Fruit fly (Drosophila melanogaster) whole organism, prepupa: Measurements from ENCODE around the gene Cad96Cb.

ENCODE experiments used
- Blimp-1 ChIP-seq: fragments of 200-800 bp; sonication (Bioruptor generic); optimal IDR thresholded peaks from 3 replicates; lab custom pipeline; 2017; ENCODE audit warnings: missing biosample characterization, missing genetic modification characterization, mild to moderate bottlenecking, moderate library complexity, missing genetic modification reagents
- CG10669 ChIP-seq: fragments of 200-800 bp; sonication (Bioruptor generic); optimal IDR thresholded peaks from 3 replicates; lab custom pipeline; 2018; ENCODE audit warnings: missing biosample characterization, mild to moderate bottlenecking, missing genetic modification characterization, moderate library complexity
- CG11294 ChIP-seq: fragments of 200-800 bp; sonication (Bioruptor generic); IDR thresholded peaks from 2 replicates; pipeline ENCODE4 v1.3.6; 2022; ENCODE audit warnings: missing biosample characterization, missing genetic modification characterization
- CG11762 ChIP-seq: fragments of 200-800 bp; sonication (Bioruptor generic); optimal IDR thresholded peaks from 3 replicates; lab custom pipeline; 2016; ENCODE audit warnings: missing biosample characterization, missing genetic modification characterization; ENCODE audit not compliant: insufficient read depth
- CG11902 ChIP-seq: fragments of 200-800 bp; sonication (Bioruptor generic); optimal IDR thresholded peaks from 3 replicates; lab custom pipeline; 2016; ENCODE audit warnings: missing biosample characterization, missing genetic modification characterization
- CG15336 ChIP-seq: fragments of 200-800 bp; sonication (Bioruptor generic); IDR thresholded peaks from 2 replicates; pipeline ENCODE4 v1.3.6; 2022; ENCODE audit warnings: missing biosample characterization, missing genetic modification characterization
- CG1621 ChIP-seq: fragments of 200-800 bp; sonication (Bioruptor generic); optimal IDR thresholded peaks from 3 replicates; lab custom pipeline; 2018; ENCODE audit warnings: missing biosample characterization, mild to moderate bottlenecking, missing genetic modification characterization
- CG16779 ChIP-seq: fragments of 200-800 bp; sonication (Bioruptor generic); optimal IDR thresholded peaks from 3 replicates; lab custom pipeline; 2017; ENCODE audit warnings: missing biosample characterization, mild to moderate bottlenecking, missing genetic modification characterization
- CG3032 ChIP-seq: fragments of 200-800 bp; optimal IDR thresholded peaks from 2 replicates; lab custom pipeline; 2019; ENCODE audit warnings: missing biosample characterization, mild to moderate bottlenecking, missing genetic modification characterization, moderate library complexity
- CG31627 ChIP-seq: fragments of 200-800 bp; sonication (Bioruptor generic); optimal IDR thresholded peaks from 3 replicates; lab custom pipeline; 2016; ENCODE audit warnings: missing biosample characterization, missing genetic modification characterization
- CG32006 ChIP-seq: fragments of 200-800 bp; sonication (Bioruptor generic); optimal IDR thresholded peaks from 3 replicates; lab custom pipeline; 2017; ENCODE audit warnings: missing biosample characterization, mild to moderate bottlenecking, missing genetic modification characterization
- CG34406 ChIP-seq: fragments of 200-800 bp; sonication (Bioruptor generic); optimal IDR thresholded peaks from 3 replicates; lab custom pipeline; 2016; ENCODE audit warnings: missing biosample characterization, missing genetic modification characterization
- CG3919 ChIP-seq: fragments of 200-800 bp; sonication (Bioruptor generic); optimal IDR thresholded peaks from 3 replicates; lab custom pipeline; 2016; ENCODE audit warnings: missing biosample characterization, missing genetic modification characterization
- CG4318 ChIP-seq: fragments of 200-800 bp; sonication (Bioruptor generic); optimal IDR thresholded peaks from 3 replicates; lab custom pipeline; 2017; ENCODE audit warnings: missing biosample characterization, mild to moderate bottlenecking, missing genetic modification characterization
- CG6163 ChIP-seq: fragments of 200-800 bp; sonication (Bioruptor generic); IDR thresholded peaks from 3 replicates; pipeline ENCODE4 v1.3.6; 2022; ENCODE audit warnings: missing biosample characterization, missing genetic modification characterization
- CG6276 ChIP-seq: fragments of 200-800 bp; sonication (Bioruptor generic); optimal IDR thresholded peaks from 2 replicates; lab custom pipeline; 2017; ENCODE audit warnings: missing biosample characterization, mild to moderate bottlenecking, missing genetic modification characterization
- CG6808 ChIP-seq: fragments of 200-800 bp; sonication (Bioruptor generic); optimal IDR thresholded peaks from 3 replicates; lab custom pipeline; 2017; ENCODE audit warnings: missing biosample characterization, missing genetic modification characterization, mild to moderate bottlenecking, moderate library complexity, missing genetic modification reagents
- CG6854 ChIP-seq: fragments of 200-800 bp; sonication (Bioruptor generic); optimal IDR thresholded peaks from 2 replicates; lab custom pipeline; 2017; ENCODE audit warnings: missing biosample characterization, mild to moderate bottlenecking, missing genetic modification characterization
- CG7368 ChIP-seq: fragments of 200-800 bp; sonication (Bioruptor generic); optimal IDR thresholded peaks from 3 replicates; lab custom pipeline; 2016; ENCODE audit warnings: missing biosample characterization, missing genetic modification characterization
- CG8119 ChIP-seq: fragments of 200-800 bp; sonication (Bioruptor generic); IDR thresholded peaks from 3 replicates; pipeline ENCODE4 v1.3.6; 2022; ENCODE audit warnings: missing biosample characterization, missing genetic modification characterization
- CG8319 ChIP-seq: fragments of 200-800 bp; sonication (Bioruptor generic); optimal IDR thresholded peaks from 3 replicates; lab custom pipeline; 2016; ENCODE audit warnings: missing biosample characterization, missing genetic modification characterization
- CG9139 ChIP-seq: fragments of 200-800 bp; sonication (Bioruptor generic); optimal IDR thresholded peaks from 3 replicates; lab custom pipeline; 2017; ENCODE audit warnings: missing biosample characterization, mild to moderate bottlenecking, missing genetic modification characterization
- Eip75B ChIP-seq: fragments of 200-800 bp; sonication (Bioruptor generic); optimal IDR thresholded peaks from 3 replicates; lab custom pipeline; 2016; ENCODE audit warnings: missing biosample characterization, missing genetic modification characterization
- Eip78C ChIP-seq: fragments of 200-800 bp; sonication (Bioruptor generic); peaks from one replicate; lab custom pipeline; 2016; ENCODE audit warnings: missing biosample characterization, missing genetic modification characterization
- Eip93F ChIP-seq: fragments of 200-800 bp; sonication (Bioruptor generic); optimal IDR thresholded peaks from 2 replicates; lab custom pipeline; 2016; ENCODE audit warnings: missing biosample characterization, mild to moderate bottlenecking, missing genetic modification characterization
- Ets21C ChIP-seq: fragments of 200-800 bp; sonication (Bioruptor generic); optimal IDR thresholded peaks from 3 replicates; lab custom pipeline; 2016; ENCODE audit warnings: missing biosample characterization, missing genetic modification characterization
- Ets96B ChIP-seq: fragments of 200-800 bp; optimal IDR thresholded peaks from 2 replicates; lab custom pipeline; 2019; ENCODE audit warnings: missing biosample characterization, mild to moderate bottlenecking, missing genetic modification characterization, moderate library complexity
- Hr38 ChIP-seq: sonication (Bioruptor generic); optimal IDR thresholded peaks from 2 replicates; lab custom pipeline; 2016; ENCODE audit warnings: missing biosample characterization, missing genetic modification characterization
- Hr39 ChIP-seq: fragments of 200-800 bp; sonication (Bioruptor generic); optimal IDR thresholded peaks from 2 replicates; lab custom pipeline; 2016; ENCODE audit warnings: missing biosample characterization, missing genetic modification characterization
- Hr4 ChIP-seq: fragments of 200-800 bp; sonication (Bioruptor generic); optimal IDR thresholded peaks from 3 replicates; lab custom pipeline; 2016; ENCODE audit warnings: missing biosample characterization, missing genetic modification characterization
- Lpt ChIP-seq: fragments of 200-800 bp; sonication (Bioruptor generic); optimal IDR thresholded peaks from 3 replicates; lab custom pipeline; 2016; ENCODE audit warnings: missing biosample characterization, missing genetic modification characterization
- OdsH ChIP-seq: fragments of 200-800 bp; sonication (Bioruptor generic); optimal IDR thresholded peaks from 3 replicates; lab custom pipeline; 2016; ENCODE audit warnings: missing biosample characterization, missing genetic modification characterization
- Smox ChIP-seq: fragments of 200-800 bp; sonication (Bioruptor generic); optimal IDR thresholded peaks from 3 replicates; lab custom pipeline; 2016; ENCODE audit warnings: missing biosample characterization, missing genetic modification characterization
- Sox102F ChIP-seq: fragments of 200-800 bp; sonication (Bioruptor generic); optimal IDR thresholded peaks from 2 replicates; lab custom pipeline; 2016; ENCODE audit warnings: missing biosample characterization, mild to moderate bottlenecking, missing genetic modification characterization
- Sox14 ChIP-seq: fragments of 200-800 bp; sonication (Bioruptor generic); optimal IDR thresholded peaks from 3 replicates; lab custom pipeline; 2016; ENCODE audit warnings: missing biosample characterization, missing genetic modification characterization
- Sox15 ChIP-seq: fragments of 200-800 bp; sonication (Bioruptor generic); optimal IDR thresholded peaks from 3 replicates; lab custom pipeline; 2016; ENCODE audit warnings: missing biosample characterization, missing genetic modification characterization
- achi ChIP-seq: fragments of 200-800 bp; sonication (Bioruptor generic); optimal IDR thresholded peaks from 3 replicates; lab custom pipeline; 2016; ENCODE audit warnings: missing biosample characterization, missing genetic modification characterization
- acj6 ChIP-seq: fragments of 200-800 bp; sonication (Bioruptor generic); optimal IDR thresholded peaks from 3 replicates; lab custom pipeline; 2016; ENCODE audit warnings: missing biosample characterization, missing genetic modification characterization
- cyc ChIP-seq: fragments of 200-800 bp; sonication (Bioruptor generic); optimal IDR thresholded peaks from 3 replicates; lab custom pipeline; 2016; ENCODE audit warnings: missing biosample characterization, missing genetic modification characterization
- dac ChIP-seq: fragments of 200-800 bp; sonication (Bioruptor generic); optimal IDR thresholded peaks from 2 replicates; lab custom pipeline; 2017; ENCODE audit warnings: missing biosample characterization, mild to moderate bottlenecking, missing genetic modification characterization
- dsx ChIP-seq: fragments of 200-800 bp; optimal IDR thresholded peaks from 3 replicates; lab custom pipeline; 2019; ENCODE audit warnings: missing biosample characterization, mild to moderate bottlenecking, missing genetic modification characterization, moderate library complexity; ENCODE audit not compliant: poor library complexity, severe bottlenecking
- eg ChIP-seq: fragments of 200-800 bp; sonication (Bioruptor generic); IDR thresholded peaks from 3 replicates; pipeline ENCODE4 v1.3.6; 2022; ENCODE audit warnings: missing biosample characterization, missing genetic modification characterization
- fd59A ChIP-seq: fragments of 200-800 bp; sonication (Bioruptor generic); optimal IDR thresholded peaks from 2 replicates; lab custom pipeline; 2017; ENCODE audit warnings: missing biosample characterization, mild to moderate bottlenecking, missing genetic modification characterization, missing genetic modification reagents
- fd85E ChIP-seq: fragments of 200-800 bp; sonication (Bioruptor generic); optimal IDR thresholded peaks from 3 replicates; lab custom pipeline; 2016; ENCODE audit warnings: missing biosample characterization, missing genetic modification characterization
- fkh ChIP-seq: fragments of 200-800 bp; sonication (Bioruptor generic); optimal IDR thresholded peaks from 3 replicates; lab custom pipeline; 2017; ENCODE audit warnings: missing biosample characterization, mild to moderate bottlenecking, missing genetic modification characterization, moderate library complexity
- net ChIP-seq: fragments of 200-800 bp; sonication (Bioruptor generic); optimal IDR thresholded peaks from 3 replicates; lab custom pipeline; 2016; ENCODE audit warnings: missing biosample characterization, missing genetic modification characterization
- pdm3 ChIP-seq: fragments of 200-800 bp; sonication (Bioruptor generic); optimal IDR thresholded peaks from 3 replicates; lab custom pipeline; 2016; ENCODE audit warnings: missing biosample characterization, missing genetic modification characterization
- salr ChIP-seq, 2 experiments: fragments of 200-800 bp; sonication (Bioruptor generic); optimal IDR thresholded peaks; 3 replicates each; lab custom pipeline; 2016 to 2018; ENCODE audit warnings: missing biosample characterization in 2 of 2, missing genetic modification characterization in 2 of 2, mild to moderate bottlenecking in 1 of 2
- spab ChIP-seq: fragments of 200-800 bp; sonication (Bioruptor generic); optimal IDR thresholded peaks from 2 replicates; lab custom pipeline; 2017; ENCODE audit warnings: missing biosample characterization, mild to moderate bottlenecking, missing genetic modification characterization, missing genetic modification reagents
- ss ChIP-seq, 2 experiments: fragments of 200-800 bp; sonication (Bioruptor generic); optimal IDR thresholded peaks; 2 replicates in 1 of 2; 3 replicates in 1 of 2; lab custom pipeline; 2017 to 2018; ENCODE audit warnings: mild to moderate bottlenecking in 2 of 2, missing biosample characterization in 2 of 2, missing genetic modification characterization in 2 of 2, moderate library complexity in 1 of 2
- svp ChIP-seq: fragments of 200-800 bp; sonication (Bioruptor generic); peaks from one replicate; lab custom pipeline; 2016; ENCODE audit warnings: missing biosample characterization, missing genetic modification characterization
- topi ChIP-seq: fragments of 200-800 bp; sonication (Bioruptor generic); optimal IDR thresholded peaks from 3 replicates; lab custom pipeline; 2016; ENCODE audit warnings: missing biosample characterization, missing genetic modification characterization

Gene Cad96Cb

DNA sequence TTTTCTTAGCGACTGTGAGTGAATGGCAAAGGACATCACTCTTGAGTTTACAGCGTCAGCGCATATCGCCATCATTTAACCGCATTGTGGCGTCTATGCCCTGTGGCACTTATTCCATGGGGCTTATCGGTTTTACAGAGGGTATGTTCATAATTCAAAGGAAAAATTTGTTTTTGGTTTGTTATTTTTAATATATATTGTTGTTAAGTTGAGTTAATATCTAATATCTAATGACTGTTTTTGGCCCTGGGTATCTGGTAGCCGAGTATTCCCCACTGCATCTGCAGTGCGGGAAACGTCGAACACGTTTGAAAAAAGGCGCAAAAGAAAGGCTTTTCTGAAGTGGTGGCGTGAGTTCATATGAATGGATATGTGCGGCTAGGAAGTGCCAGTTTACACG is 53.6 kb downstream of the Cad96Cb start:
- TF ChIP-seq CG6808 (GFP tag; lab: Kevin White, UChicago) (peak; percentile 69), fd59A (GFP tag; lab: Kevin White, UChicago) (peak; percentile 77), CG8319 (GFP tag; lab: Kevin White, UChicago) (peak; percentile 35), Sox15 (GFP tag; lab: Kevin White, UChicago) (peak; percentile 70), topi (peak; percentile 70), Eip78C (GFP tag; lab: Kevin White, UChicago) (peak; percentile 56), Ets21C (GFP tag; lab: Kevin White, UChicago) (peak; percentile 67), fkh (no peak), CG1621 (tag; lab: Kevin White, UChicago) (peak; percentile 74), CG6854 (no peak), Eip93F (GFP tag; lab: Kevin White, UChicago) (peak; percentile 37), CG8119 (GFP tag; lab: Robert Waterston, UW) (peak; percentile 63), Sox102F (GFP tag; lab: Kevin White, UChicago) (peak; percentile 85), CG7368 (GFP tag; lab: Kevin White, UChicago) (peak; percentile 56), cyc (peak; percentile 74), eg (peak; percentile 50), CG3919 (GFP tag; lab: Kevin White, UChicago) (peak; percentile 74), CG16779 (tag; lab: Kevin White, UChicago) (no peak), Sox14 (GFP tag; lab: Kevin White, UChicago) (peak; percentile 80), Hr39 (GFP tag; lab: Kevin White, UChicago) (peak; percentile 85), Ets96B (peak; percentile 77), achi (GFP tag; lab: Kevin White, UChicago) (peak; percentile 61), Eip75B (peak; percentile 61), spab (peak; percentile 72), Lpt (GFP tag; lab: Kevin White, UChicago) (no peak), CG10669 (GFP tag; lab: Kevin White, UChicago) (peak; percentile 79), CG6163 (GFP tag; lab: Robert Waterston, UW) (peak; percentile 76), Hr4 (GFP tag; lab: Kevin White, UChicago) (peak; percentile 56), CG4318 (GFP tag; lab: Kevin White, UChicago) (peak; percentile 27), CG32006 (GFP tag; lab: Kevin White, UChicago) (peak; percentile 68), pdm3 (GFP tag; lab: Kevin White, UChicago) (peak; percentile 83), CG34406 (GFP tag; lab: Kevin White, UChicago) (peak; percentile 84), CG31627 (GFP tag; lab: Kevin White, UChicago) (peak; percentile 88), Blimp-1 (GFP tag; lab: Kevin White, UChicago) (peak; percentile 48), CG11762 (GFP tag; lab: Kevin White, UChicago) (peak; percentile 39), OdsH (GFP tag; lab: Kevin White, UChicago) (peak; percentile 82), ss (GFP tag; optimal IDR thresholded peaks at IDR 0.05; lab: Kevin White, UChicago) (peak; percentile 44 to 54), dac (GFP tag; lab: Kevin White, UChicago) (no peak), CG9139 (GFP tag; lab: Kevin White, UChicago) (peak; percentile 31), CG11902 (GFP tag; lab: Kevin White, UChicago) (peak; percentile 58), CG11294 (GFP tag; lab: Robert Waterston, UW) (0 out of 2 replicates have a peak, but pooled peaks have one; percentile 30), svp (GFP tag; lab: Kevin White, UChicago) (peak; percentile 89), net (GFP tag; lab: Kevin White, UChicago) (peak; percentile 72), Hr38 (GFP tag; lab: Kevin White, UChicago) (no peak), dsx (GFP tag; lab: Kevin White, UChicago) (peak; percentile 57), CG6276 (GFP tag; lab: Kevin White, UChicago) (no peak), Smox (GFP tag; lab: Kevin White, UChicago) (peak; percentile 87), salr (GFP tag; optimal IDR thresholded peaks at IDR 0.05; lab: Kevin White, UChicago) (peak; percentile 48 to 67), CG15336 (GFP tag; lab: Robert Waterston, UW) (peak; percentile 53), fd85E (no peak), acj6 (GFP tag; lab: Kevin White, UChicago) (peak; percentile 88), CG3032 (tag; lab: Kevin White, UChicago) (peak; percentile 77)
